Fruit fly (Drosophila melanogaster) whole organism, embryonic: ENCODE measurements around the gene Prosalpha6.

Experiments used
- Ada2b ChIP-seq: fragments of 200-800 bp; sonication (Bioruptor generic); IDR thresholded peaks from 2 replicates; pipeline ENCODE4 v1.3.6; 2022; ENCODE audit warnings: missing biosample characterization, missing genetic modification characterization
- Asciz ChIP-seq: fragments of 200-800 bp; sonication (Bioruptor generic); optimal IDR thresholded peaks from 2 replicates; lab custom pipeline; 2017; ENCODE audit warnings: missing biosample characterization, mild to moderate bottlenecking, missing genetic modification characterization, missing genetic modification reagents
- B-H1 ChIP-seq: fragments of 200-800 bp; sonication (Bioruptor generic); IDR thresholded peaks from 3 replicates; pipeline ENCODE4 v1.3.6; 2022; ENCODE audit warnings: missing biosample characterization, missing genetic modification characterization
- Blimp-1 ChIP-seq: fragments of 200-800 bp; sonication (Bioruptor generic); optimal IDR thresholded peaks from 3 replicates; lab custom pipeline; 2018; ENCODE audit warnings: missing biosample characterization, missing genetic modification characterization, mild to moderate bottlenecking, moderate library complexity, missing genetic modification reagents
- CG13123 ChIP-seq: fragments of 200-800 bp; sonication (Bioruptor generic); optimal IDR thresholded peaks from 2 replicates; lab custom pipeline; 2016; ENCODE audit warnings: missing biosample characterization, missing genetic modification characterization
- CG14441 ChIP-seq: fragments of 200-800 bp; sonication (Bioruptor generic); IDR thresholded peaks from 2 replicates; pipeline ENCODE4 v1.3.6; 2022; ENCODE audit warnings: missing biosample characterization, missing genetic modification characterization
- CG14667 ChIP-seq: fragments of 200-800 bp; sonication (Bioruptor generic); IDR thresholded peaks from 2 replicates; pipeline ENCODE4 v1.3.6; 2022; ENCODE audit warnings: missing biosample characterization, missing genetic modification characterization
- CG14710 ChIP-seq: fragments of 200-800 bp; sonication (Bioruptor generic); optimal IDR thresholded peaks from 3 replicates; lab custom pipeline; 2019; ENCODE audit warnings: missing biosample characterization, mild to moderate bottlenecking, missing genetic modification characterization, moderate library complexity
- CG15514 ChIP-seq: fragments of 200-800 bp; sonication (Bioruptor generic); optimal IDR thresholded peaks from 3 replicates; lab custom pipeline; 2017; ENCODE audit warnings: missing biosample characterization, missing genetic modification characterization, mild to moderate bottlenecking, moderate library complexity, missing genetic modification reagents
- CG17359 ChIP-seq: fragments of 200-800 bp; sonication (Bioruptor generic); optimal IDR thresholded peaks from 3 replicates; lab custom pipeline; 2018; ENCODE audit warnings: missing biosample characterization, mild to moderate bottlenecking, missing genetic modification characterization, moderate library complexity
- CG17361 ChIP-seq: fragments of 200-800 bp; sonication (Bioruptor generic); IDR thresholded peaks from 3 replicates; pipeline ENCODE4 v1.3.6; 2022; ENCODE audit warnings: missing biosample characterization, missing genetic modification characterization
- CG17385 ChIP-seq: fragments of 200-800 bp; sonication (Bioruptor generic); optimal IDR thresholded peaks from 3 replicates; lab custom pipeline; 2018; ENCODE audit warnings: missing biosample characterization, mild to moderate bottlenecking, missing genetic modification characterization
- CG18476 ChIP-seq: fragments of 200-800 bp; sonication (Bioruptor generic); optimal IDR thresholded peaks from 2 replicates; lab custom pipeline; 2016; ENCODE audit warnings: missing biosample characterization, mild to moderate bottlenecking, missing genetic modification characterization
- CG2120 ChIP-seq: fragments of 200-800 bp; sonication (Bioruptor generic); optimal IDR thresholded peaks from 3 replicates; lab custom pipeline; 2016; ENCODE audit warnings: missing biosample characterization, missing genetic modification characterization
- CG30403 ChIP-seq: fragments of 200-800 bp; sonication (Bioruptor generic); optimal IDR thresholded peaks from 3 replicates; lab custom pipeline; 2016; ENCODE audit warnings: missing biosample characterization, missing genetic modification characterization
- CG3163 ChIP-seq: fragments of 200-800 bp; sonication (Bioruptor generic); optimal IDR thresholded peaks from 3 replicates; lab custom pipeline; 2016; ENCODE audit warnings: missing biosample characterization, missing genetic modification characterization
- CG32532 ChIP-seq: fragments of 200-800 bp; sonication (Bioruptor generic); IDR thresholded peaks from 2 replicates; pipeline ENCODE4 v1.3.6; 2022; ENCODE audit warnings: missing biosample characterization, missing genetic modification characterization
- CG4282 ChIP-seq: fragments of 200-800 bp; sonication (Bioruptor generic); optimal IDR thresholded peaks from 2 replicates; lab custom pipeline; 2016; ENCODE audit warnings: missing biosample characterization, missing genetic modification characterization
- CG43689 ChIP-seq: fragments of 200-800 bp; sonication (Bioruptor generic); IDR thresholded peaks from 2 replicates; pipeline ENCODE4 v1.3.6; 2022; ENCODE audit warnings: missing biosample characterization, missing genetic modification characterization
- CG4730 ChIP-seq: fragments of 200-800 bp; sonication (Bioruptor generic); IDR thresholded peaks from 2 replicates; pipeline ENCODE4 v1.3.6; 2022; ENCODE audit warnings: missing biosample characterization, missing genetic modification characterization
- CG9727 ChIP-seq: fragments of 200-800 bp; sonication (Bioruptor generic); optimal IDR thresholded peaks from 3 replicates; lab custom pipeline; 2017; ENCODE audit warnings: missing biosample characterization, mild to moderate bottlenecking, missing genetic modification characterization
- CHES-1-like ChIP-seq: fragments of 200-800 bp; sonication (Bioruptor generic); optimal IDR thresholded peaks from 2 replicates; lab custom pipeline; 2016; ENCODE audit warnings: missing biosample characterization, missing genetic modification characterization
- Camta ChIP-seq: fragments of 200-800 bp; sonication (Bioruptor generic); optimal IDR thresholded peaks from 2 replicates; lab custom pipeline; 2016; ENCODE audit warnings: missing biosample characterization, missing genetic modification characterization
- CrebB ChIP-seq: fragments of 200-800 bp; sonication (Bioruptor generic); optimal IDR thresholded peaks from 3 replicates; lab custom pipeline; 2018; ENCODE audit warnings: missing biosample characterization, mild to moderate bottlenecking, missing genetic modification characterization
- Deaf1 ChIP-seq: fragments of 200-800 bp; optimal IDR thresholded peaks from 3 replicates; lab custom pipeline; 2019; ENCODE audit warnings: missing biosample characterization, mild to moderate bottlenecking, missing genetic modification characterization, moderate library complexity
- Doc3 ChIP-seq: fragments of 200-800 bp; sonication (Bioruptor generic); IDR thresholded peaks from 3 replicates; pipeline ENCODE4 v1.3.6; 2022; ENCODE audit warnings: missing biosample characterization, missing genetic modification characterization; ENCODE audit not compliant: partially characterized antibody
- Drgx ChIP-seq: fragments of 200-800 bp; sonication (Bioruptor generic); IDR thresholded peaks from 2 replicates; pipeline ENCODE4 v1.3.6; 2022; ENCODE audit warnings: missing biosample characterization, missing genetic modification characterization
- Fer1 ChIP-seq: fragments of 200-800 bp; sonication (Bioruptor generic); optimal IDR thresholded peaks from 2 replicates; lab custom pipeline; 2017; ENCODE audit warnings: missing biosample characterization, mild to moderate bottlenecking, missing genetic modification characterization
- Hmx ChIP-seq: fragments of 200-800 bp; sonication (Bioruptor generic); optimal IDR thresholded peaks from 2 replicates; lab custom pipeline; 2016; ENCODE audit warnings: missing biosample characterization, missing genetic modification characterization
- Lpt ChIP-seq: fragments of >200 bp; optimal IDR thresholded peaks from 2 replicates; lab custom pipeline; 2018; ENCODE audit warnings: missing biosample characterization, missing genetic modification characterization
- Myb ChIP-seq: fragments of 200-800 bp; sonication (Bioruptor generic); optimal IDR thresholded peaks from 2 replicates; lab custom pipeline; 2016; ENCODE audit warnings: missing biosample characterization, missing genetic modification characterization
- Vsx1 ChIP-seq: fragments of 200-800 bp; sonication (Bioruptor generic); optimal IDR thresholded peaks from 2 replicates; lab custom pipeline; 2017; ENCODE audit warnings: missing biosample characterization, mild to moderate bottlenecking, missing genetic modification characterization, missing genetic modification reagents
- ac ChIP-seq: fragments of 200-800 bp; sonication (Bioruptor generic); optimal IDR thresholded peaks from 3 replicates; lab custom pipeline; 2017; ENCODE audit warnings: missing biosample characterization, mild to moderate bottlenecking, missing genetic modification characterization
- al ChIP-seq: fragments of 200-800 bp; sonication (Bioruptor generic); IDR thresholded peaks from 2 replicates; pipeline ENCODE4 v1.3.6; 2022; ENCODE audit warnings: missing biosample characterization, missing genetic modification characterization
- cad ChIP-seq: fragments of >200 bp; optimal IDR thresholded peaks from 2 replicates; lab custom pipeline; 2017; ENCODE audit warnings: missing biosample characterization, missing genetic modification characterization
- cas ChIP-seq: fragments of 200-800 bp; sonication (Bioruptor generic); IDR thresholded peaks from 2 replicates; pipeline ENCODE4 v1.3.6; 2022; ENCODE audit warnings: missing biosample characterization, missing genetic modification characterization
- ci ChIP-seq: fragments of 200-800 bp; sonication (Bioruptor generic); IDR thresholded peaks from 3 replicates; pipeline ENCODE4 v1.3.6; 2022; ENCODE audit warnings: missing biosample characterization, missing genetic modification characterization
- dm ChIP-seq: fragments of 200-800 bp; sonication (Bioruptor generic); optimal IDR thresholded peaks from 3 replicates; lab custom pipeline; 2016; ENCODE audit warnings: missing biosample characterization, missing genetic modification characterization
- esg ChIP-seq: fragments of 200-800 bp; sonication (Bioruptor generic); conservative IDR thresholded peaks from 2 replicates; pipeline ENCODE4 v1.3.6; 2022; ENCODE audit warnings: missing biosample characterization, missing genetic modification characterization
- fd3F ChIP-seq: fragments of 200-800 bp; sonication (Bioruptor generic); optimal IDR thresholded peaks from 2 replicates; lab custom pipeline; 2018; ENCODE audit warnings: missing biosample characterization, mild to moderate bottlenecking, missing genetic modification characterization, moderate library complexity
- ftz-f1 ChIP-seq: fragments of 200-800 bp; sonication (Bioruptor generic); optimal IDR thresholded peaks from 2 replicates; lab custom pipeline; 2016; ENCODE audit warnings: missing biosample characterization, missing genetic modification characterization
- her ChIP-seq: fragments of 200-800 bp; sonication (Bioruptor generic); optimal IDR thresholded peaks from 2 replicates; lab custom pipeline; 2016; ENCODE audit warnings: missing biosample characterization, missing genetic modification characterization
- insv ChIP-seq, 2 experiments: fragments of 200-800 bp; sonication (Bioruptor generic); optimal IDR thresholded peaks; 3 replicates each; lab custom pipeline; 2016 to 2018; ENCODE audit warnings: missing biosample characterization in 2 of 2, missing genetic modification characterization in 2 of 2
- ken ChIP-seq: fragments of 200-800 bp; sonication (Bioruptor generic); IDR thresholded peaks from 3 replicates; pipeline ENCODE4 v1.3.6; 2022; ENCODE audit warnings: missing biosample characterization, missing genetic modification characterization
- lilli ChIP-seq: fragments of 200-800 bp; sonication (Bioruptor generic); optimal IDR thresholded peaks from 3 replicates; lab custom pipeline; 2016; ENCODE audit warnings: missing biosample characterization, missing genetic modification characterization
- lola ChIP-seq, 3 experiments: fragments of >200 bp in 2 of 3; fragments of 200-800 bp in 1 of 3; sonication (Bioruptor generic) in 1 of 3; optimal IDR thresholded peaks; 2 replicates each; lab custom pipeline; 2017 to 2019; ENCODE audit warnings: missing biosample characterization in 3 of 3, missing genetic modification characterization in 3 of 3, mild to moderate bottlenecking in 1 of 3, moderate library complexity in 1 of 3
- odd ChIP-seq: fragments of 200-800 bp; sonication (Bioruptor generic); optimal IDR thresholded peaks from 2 replicates; lab custom pipeline; 2017; ENCODE audit warnings: missing biosample characterization, mild to moderate bottlenecking, missing genetic modification characterization
- pnt ChIP-seq: fragments of 200-800 bp; sonication (Bioruptor generic); optimal IDR thresholded peaks from 3 replicates; lab custom pipeline; 2016; ENCODE audit warnings: missing biosample characterization, missing genetic modification characterization
- run ChIP-seq: fragments of 200-800 bp; sonication (Bioruptor generic); optimal IDR thresholded peaks from 3 replicates; lab custom pipeline; 2018; ENCODE audit warnings: missing biosample characterization, mild to moderate bottlenecking, missing genetic modification characterization
- sob ChIP-seq: fragments of 200-800 bp; sonication (Bioruptor generic); IDR thresholded peaks from 2 replicates; pipeline ENCODE4 v1.3.6; 2022; ENCODE audit warnings: missing biosample characterization, missing genetic modification characterization
- tap ChIP-seq: fragments of 200-800 bp; optimal IDR thresholded peaks from 3 replicates; lab custom pipeline; 2019; ENCODE audit warnings: missing biosample characterization, mild to moderate bottlenecking, missing genetic modification characterization, moderate library complexity
- zf30C ChIP-seq: fragments of 200-800 bp; sonication (Bioruptor generic); optimal IDR thresholded peaks from 3 replicates; lab custom pipeline; 2018; ENCODE audit warnings: missing biosample characterization, mild to moderate bottlenecking, missing genetic modification characterization

Prosalpha6 gene

dm6 chr2L:10231092-10231494, 9.9 kb downstream of the Prosalpha6 start (continued):
- no peak for TF ChIP-seq CG18476 (GFP tag; lab: Kevin White, UChicago)
- no peak for TF ChIP-seq ken (GFP tag; lab: Robert Waterston, UW)
- no peak for TF ChIP-seq CG14710 (tag; lab: Kevin White, UChicago)
- no peak for TF ChIP-seq Blimp-1 (GFP tag; lab: Kevin White, UChicago)
- no peak for TF ChIP-seq dm
- no peak for TF ChIP-seq cad (GFP tag; lab: Kevin White, UChicago)
- no peak for TF ChIP-seq fd3F (GFP tag; lab: Kevin White, UChicago)
- TF ChIP-seq Myb (GFP tag; lab: Kevin White, UChicago) = no peak
- TF ChIP-seq CG4730 = no peak
- TF ChIP-seq CG13123 (GFP tag; lab: Kevin White, UChicago) = no peak
- no peak for TF ChIP-seq CG15514
- TF ChIP-seq Doc3 = no peak
- no peak for TF ChIP-seq ac (GFP tag; lab: Kevin White, UChicago)
- peak; percentile 19 for TF ChIP-seq CG9727 (GFP tag; lab: Kevin White, UChicago)
- TF ChIP-seq Drgx = peak; percentile 44
- no peak for TF ChIP-seq CG17361 (GFP tag; lab: Robert Waterston, UW)
- no peak for TF ChIP-seq insv (GFP tag; optimal IDR thresholded peaks at IDR 0.05; lab: Kevin White, UChicago)
- no peak; the same call in 1 of the 2 replicates for TF ChIP-seq Ada2b (GFP tag; lab: Robert Waterston, UW)
- 0 out of 2 replicates have a peak, but pooled peaks have one; percentile 9 for TF ChIP-seq sob (GFP tag; lab: Robert Waterston, UW)
- TF ChIP-seq CG2120 (GFP tag; lab: Kevin White, UChicago) = peak; percentile 42
- no peak for TF ChIP-seq CG14441 (GFP tag; lab: Robert Waterston, UW)
- TF ChIP-seq zf30C (GFP tag; lab: Kevin White, UChicago) = peak; percentile 91
- TF ChIP-seq Deaf1 (tag; lab: Kevin White, UChicago) = no peak
- TF ChIP-seq cas (GFP tag; lab: Robert Waterston, UW) = no peak
- peak; percentile 34 for TF ChIP-seq CG17359 (tag; lab: Kevin White, UChicago)
- TF ChIP-seq tap = no peak
- no peak for TF ChIP-seq ftz-f1 (GFP tag; lab: Kevin White, UChicago)
- peak; percentile 31 for TF ChIP-seq Fer1 (GFP tag; lab: Kevin White, UChicago)
- TF ChIP-seq ci (GFP tag; lab: Robert Waterston, UW) = no peak
- TF ChIP-seq CG17385 (GFP tag; lab: Kevin White, UChicago) = peak; percentile 19
- TF ChIP-seq Camta (GFP tag; lab: Kevin White, UChicago) = peak; percentile 27
- TF ChIP-seq Hmx = no peak
- no peak for TF ChIP-seq Lpt (GFP tag; lab: Kevin White, UChicago)
- no peak for TF ChIP-seq B-H1 (GFP tag; lab: Robert Waterston, UW)
- TF ChIP-seq CG14667 (GFP tag; lab: Robert Waterston, UW) = no peak
- TF ChIP-seq CG3163 = no peak
- TF ChIP-seq al (GFP tag; lab: Robert Waterston, UW) = no peak
- TF ChIP-seq run (tag; lab: Kevin White, UChicago) = no peak
- TF ChIP-seq odd (GFP tag; lab: Kevin White, UChicago) = no peak
- no peak for TF ChIP-seq CG43689 (GFP tag; lab: Robert Waterston, UW)
- TF ChIP-seq lilli (GFP tag; lab: Kevin White, UChicago) = peak; percentile 34
- no peak for TF ChIP-seq CG30403 (GFP tag; lab: Kevin White, UChicago)
- no peak; the same call in 1 of the 2 replicates for TF ChIP-seq CG32532 (GFP tag; lab: Robert Waterston, UW)
- peak; percentile 7 for TF ChIP-seq pnt (GFP tag; lab: Kevin White, UChicago)
- no peak for TF ChIP-seq Asciz
- TF ChIP-seq CHES-1-like (GFP tag; lab: Kevin White, UChicago) = peak; percentile 19
- TF ChIP-seq lola (GFP tag; optimal IDR thresholded peaks at IDR 0.05; lab: Kevin White, UChicago) = no peak
- no peak for TF ChIP-seq Vsx1 (GFP tag; lab: Kevin White, UChicago)
- no peak for TF ChIP-seq CG4282 (GFP tag; lab: Kevin White, UChicago)
- TF ChIP-seq CrebB (tag; lab: Kevin White, UChicago) = no peak
- TF ChIP-seq esg (GFP tag; lab: Robert Waterston, UW) = 0 out of 2 replicates have a peak, but pooled peaks have one; percentile 12
- peak; percentile 14 for TF ChIP-seq her (GFP tag; lab: Kevin White, UChicago)
